Fruit fly (Drosophila melanogaster) whole organism, pupa: ENCODE data around the gene Trmt61.

Source experiments
- CG17806 ChIP-seq: fragments of 200-800 bp; sonication (Bioruptor generic); optimal IDR thresholded peaks from 2 replicates; lab custom pipeline; 2018; ENCODE audit warnings: missing biosample characterization, mild to moderate bottlenecking, missing genetic modification characterization, moderate library complexity
- EcR ChIP-seq: fragments of 200-800 bp; sonication (Bioruptor generic); optimal IDR thresholded peaks from 3 replicates; lab custom pipeline; 2019; ENCODE audit warnings: missing biosample characterization, missing genetic modification characterization, mild to moderate bottlenecking, moderate library complexity, missing genetic modification reagents
- Pif1B ChIP-seq: fragments of 200-800 bp; sonication (Bioruptor generic); optimal IDR thresholded peaks from 3 replicates; lab custom pipeline; 2016; ENCODE audit warnings: missing biosample characterization, missing genetic modification characterization
- fd96Ca ChIP-seq: fragments of 200-800 bp; sonication (Bioruptor generic); IDR thresholded peaks from 3 replicates; pipeline ENCODE4 v1.3.6; 2022; ENCODE audit warnings: missing biosample characterization, missing genetic modification characterization

DNA sequence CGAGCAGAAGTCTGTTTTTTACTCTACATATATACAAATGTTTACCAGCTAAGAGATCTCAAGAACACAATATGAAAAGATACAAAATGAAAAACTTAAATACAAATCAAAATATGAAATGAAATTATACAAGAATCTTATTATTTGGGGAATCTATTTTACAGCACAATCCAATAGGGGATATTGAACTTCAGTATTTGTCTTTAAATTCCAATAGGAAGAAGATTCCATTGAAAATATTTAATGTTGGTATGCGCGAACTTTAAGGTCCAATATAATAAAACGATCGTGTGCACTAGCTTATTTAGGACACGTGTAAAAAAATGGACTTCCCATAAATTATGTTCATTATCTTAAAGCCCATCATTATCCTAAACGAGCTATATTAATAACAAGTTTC lies 21.4 kb upstream of the Trmt61 start:
- TF ChIP-seq EcR (GFP tag; lab: Kevin White, UChicago) = no peak
- no peak for TF ChIP-seq Pif1B (GFP tag; lab: Kevin White, UChicago)
- no peak for TF ChIP-seq CG17806 (tag; lab: Kevin White, UChicago)
- TF ChIP-seq fd96Ca (GFP tag; lab: Robert Waterston, UW) = no peak
